Worm (Caenorhabditis elegans): Measurements from ENCODE around the gene C18F10.2.

Gene C18F10.2

DNA sequence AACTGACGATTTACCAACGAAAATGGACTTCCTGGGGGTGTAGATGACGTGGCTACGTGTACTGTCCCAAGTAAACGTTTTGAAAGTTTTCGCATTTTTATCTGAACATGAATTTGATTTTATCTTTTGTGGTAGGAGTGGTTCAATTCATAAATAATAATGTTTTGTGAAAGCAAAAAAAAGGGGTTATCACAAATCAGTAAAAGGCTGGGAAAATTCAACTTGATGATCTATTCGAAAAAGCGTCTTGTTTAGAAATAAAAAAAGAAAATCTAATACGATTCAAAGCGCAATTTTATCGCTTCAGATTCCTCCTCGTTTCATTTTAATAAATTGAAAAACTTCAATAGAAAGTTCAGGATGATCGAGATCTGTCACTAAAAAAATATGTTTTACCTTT lies 51.2 kb downstream of the C18F10.2 start, which contains the start of gene C56G2.5:
Gene C56G2.5 (minus strand): TSS at position 101 of the 400 bp plus-strand sequence.
- no peak for TF ChIP-seq tbx-37 (GFP tag; conservative IDR thresholded peaks at IDR 0.05)
- TF ChIP-seq hmbx-1 (tag; optimal IDR thresholded peaks at IDR 0.05) = no peak
- TF ChIP-seq B0310.2 (tag; optimal IDR thresholded peaks at IDR 0.05) = no peak
- TF ChIP-seq hmg-4 (GFP tag; optimal IDR thresholded peaks at IDR 0.05) = no peak
- TF ChIP-seq hnd-1 (tag; optimal IDR thresholded peaks at IDR 0.05) = no peak
